Worm (Caenorhabditis elegans) whole organism, late embryonic: Measurements from ENCODE around the gene C56E6.2.

ENCODE experiments used
- C08G9.2 ChIP-seq: sonication (generic microtip); optimal IDR thresholded peaks from 2 replicates; lab custom pipeline; 2016; ENCODE audit warnings: mild to moderate bottlenecking, missing genetic modification characterization, moderate library complexity, missing compliant biosample characterization
- Y22D7AL.16 ChIP-seq: sonication (generic microtip); optimal IDR thresholded peaks from 2 replicates; lab custom pipeline; 2016; ENCODE audit warnings: missing genetic modification characterization, missing compliant biosample characterization
- ahr-1 ChIP-seq: sonication (generic microtip); optimal IDR thresholded peaks from 2 replicates; lab custom pipeline; 2016; ENCODE audit warnings: missing genetic modification characterization, missing compliant biosample characterization
- ama-1 ChIP-seq: fragments of 150-350 bp; optimal IDR thresholded peaks from 2 replicates; lab custom pipeline; 2014
- ceh-14 ChIP-seq: sonication (generic microtip); optimal IDR thresholded peaks from 2 replicates; lab custom pipeline; 2016; ENCODE audit warnings: missing genotype, missing genetic modification characterization, missing compliant biosample characterization
- ceh-19 ChIP-seq: fragments of 200-800 bp; sonication (Bioruptor generic); optimal IDR thresholded peaks from 2 replicates; lab custom pipeline; 2018; ENCODE audit warnings: mild to moderate bottlenecking, missing genetic modification characterization, missing compliant biosample characterization
- ceh-22 ChIP-seq: sonication (generic microtip); optimal IDR thresholded peaks from 2 replicates; lab custom pipeline; 2017; ENCODE audit warnings: missing biosample characterization, missing genetic modification characterization
- ceh-24 ChIP-seq: sonication (generic microtip); optimal IDR thresholded peaks from 2 replicates; lab custom pipeline; 2016; ENCODE audit warnings: mild to moderate bottlenecking, missing genetic modification characterization, missing compliant biosample characterization
- ceh-30 ChIP-seq: fragments of 150-350 bp; optimal IDR thresholded peaks from 2 replicates; lab custom pipeline; 2014; ENCODE audit warnings: missing biosample characterization, missing genetic modification characterization
- ceh-31 ChIP-seq: sonication (generic microtip); optimal IDR thresholded peaks from 2 replicates; lab custom pipeline; 2016; ENCODE audit warnings: missing genetic modification characterization, missing compliant biosample characterization
- ceh-45 ChIP-seq: fragments of 200-800 bp; sonication (Bioruptor generic); IDR thresholded peaks from 2 replicates; pipeline ENCODE4 v1.3.6; 2022; ENCODE audit warnings: missing genetic modification reagents, missing genetic modification characterization, missing compliant biosample characterization
- dmd-4 ChIP-seq: sonication (generic microtip); optimal IDR thresholded peaks from 2 replicates; lab custom pipeline; 2016; ENCODE audit warnings: borderline replicate concordance, missing genetic modification characterization, missing compliant biosample characterization
- eyg-1 ChIP-seq: sonication (generic microtip); optimal IDR thresholded peaks from 2 replicates; lab custom pipeline; 2016; ENCODE audit warnings: missing genotype, missing genetic modification characterization, missing compliant biosample characterization
- fkh-10 ChIP-seq: fragments of 150-350 bp; optimal IDR thresholded peaks from 2 replicates; lab custom pipeline; 2014; ENCODE audit warnings: missing biosample characterization, missing genetic modification reagents, missing genetic modification characterization
- fkh-6 ChIP-seq: sonication (generic microtip); optimal IDR thresholded peaks from 2 replicates; lab custom pipeline; 2016; ENCODE audit warnings: missing genetic modification characterization, missing compliant biosample characterization
- gmeb-2 ChIP-seq: sonication (generic microtip); optimal IDR thresholded peaks from 2 replicates; lab custom pipeline; 2016; ENCODE audit warnings: missing genetic modification characterization, inconsistent platforms, missing compliant biosample characterization
- hlh-30 ChIP-seq: sonication (generic microtip); optimal IDR thresholded peaks from 2 replicates; lab custom pipeline; 2017; ENCODE audit warnings: antibody characterized with exemption, missing genetic modification characterization, missing compliant biosample characterization; ENCODE audit not compliant: insufficient read depth
- hlh-8 ChIP-seq: sonication (generic microtip); optimal IDR thresholded peaks from 2 replicates; lab custom pipeline; 2016; ENCODE audit warnings: missing genotype, missing genetic modification characterization, missing compliant biosample characterization
- madf-2 ChIP-seq: sonication (generic microtip); optimal IDR thresholded peaks from 2 replicates; lab custom pipeline; 2017; ENCODE audit warnings: missing genetic modification characterization, missing compliant biosample characterization
- mec-3 ChIP-seq: sonication (generic microtip); optimal IDR thresholded peaks from 2 replicates; lab custom pipeline; 2016; ENCODE audit warnings: borderline replicate concordance, missing genetic modification characterization, missing compliant biosample characterization
- nhr-11 ChIP-seq: fragments of 150-350 bp; optimal IDR thresholded peaks from 2 replicates; lab custom pipeline; 2014; ENCODE audit warnings: missing biosample characterization, missing genetic modification characterization
- npax-4 ChIP-seq: sonication (generic microtip); optimal IDR thresholded peaks from 2 replicates; lab custom pipeline; 2016; ENCODE audit warnings: missing genetic modification characterization, missing compliant biosample characterization
- pag-3 ChIP-seq: sonication (generic microtip); optimal IDR thresholded peaks from 2 replicates; lab custom pipeline; 2016; ENCODE audit warnings: missing compliant biosample characterization, missing genetic modification characterization, borderline replicate concordance
- pax-1 ChIP-seq: fragments of 150-350 bp; optimal IDR thresholded peaks from 2 replicates; lab custom pipeline; 2014; ENCODE audit warnings: missing biosample characterization, missing genetic modification characterization
- pha-4 ChIP-seq: fragments of 150-350 bp; optimal IDR thresholded peaks from 2 replicates; lab custom pipeline; 2018; ENCODE audit warnings: missing biosample characterization, missing genetic modification reagents, missing genetic modification characterization
- pqm-1 ChIP-seq: sonication (generic microtip); optimal IDR thresholded peaks from 2 replicates; lab custom pipeline; 2016; ENCODE audit warnings: missing genetic modification characterization, missing compliant biosample characterization
- pros-1 ChIP-seq: fragments of 150-350 bp; optimal IDR thresholded peaks from 2 replicates; lab custom pipeline; 2014; ENCODE audit warnings: missing biosample characterization, missing genetic modification reagents, missing genetic modification characterization
- ref-2 ChIP-seq: sonication (generic microtip); optimal IDR thresholded peaks from 2 replicates; lab custom pipeline; 2016; ENCODE audit warnings: missing genetic modification characterization, missing compliant biosample characterization
- rnt-1 ChIP-seq: sonication (generic microtip); optimal IDR thresholded peaks from 2 replicates; lab custom pipeline; 2016; ENCODE audit warnings: missing genetic modification characterization, missing compliant biosample characterization
- sdc-2 ChIP-seq: sonication (generic microtip); optimal IDR thresholded peaks from 2 replicates; lab custom pipeline; 2016; ENCODE audit warnings: missing genotype, missing genetic modification characterization, missing compliant biosample characterization
- sox-4 ChIP-seq: sonication (generic microtip); optimal IDR thresholded peaks from 2 replicates; lab custom pipeline; 2017; ENCODE audit warnings: mild to moderate bottlenecking, missing genetic modification characterization, inconsistent platforms, missing compliant biosample characterization
- syd-9 ChIP-seq: sonication (generic microtip); optimal IDR thresholded peaks from 2 replicates; lab custom pipeline; 2016; ENCODE audit warnings: mild to moderate bottlenecking, missing genetic modification characterization, moderate library complexity, missing compliant biosample characterization
- tbx-2 ChIP-seq: sonication (generic microtip); optimal IDR thresholded peaks from 2 replicates; lab custom pipeline; 2016; ENCODE audit warnings: missing genetic modification characterization, missing compliant biosample characterization
- tbx-7 ChIP-seq: sonication (generic microtip); optimal IDR thresholded peaks from 2 replicates; lab custom pipeline; 2016; ENCODE audit warnings: missing genotype, missing genetic modification characterization, missing compliant biosample characterization
- unc-3 ChIP-seq, 2 experiments: fragments of 200-800 bp in 1 of 2; sonication (Bioruptor generic) in 1 of 2; sonication (generic microtip) in 1 of 2; conservative IDR thresholded peaks in 1 of 2; optimal IDR thresholded peaks in 1 of 2; 2 replicates each; pipeline versions ENCODE4 v1.3.6 to Lab custom; 2016 to 2022; ENCODE audit warnings: missing compliant biosample characterization in 2 of 2, missing genetic modification characterization in 2 of 2, missing genetic modification reagents in 1 of 2
- unc-42 ChIP-seq: sonication (generic microtip); optimal IDR thresholded peaks from 2 replicates; lab custom pipeline; 2016; ENCODE audit warnings: missing genotype, missing genetic modification characterization, missing compliant biosample characterization
- unc-55 ChIP-seq: sonication (generic microtip); optimal IDR thresholded peaks from 2 replicates; lab custom pipeline; 2017; ENCODE audit warnings: missing biosample characterization, missing genetic modification reagents, missing genetic modification characterization
- unc-86 ChIP-seq: sonication (generic microtip); optimal IDR thresholded peaks from 2 replicates; lab custom pipeline; 2016; ENCODE audit warnings: missing genetic modification characterization, missing compliant biosample characterization
- ztf-16 ChIP-seq: sonication (generic microtip); optimal IDR thresholded peaks from 2 replicates; lab custom pipeline; 2017; ENCODE audit warnings: missing genetic modification characterization, missing compliant biosample characterization

Gene C56E6.2

DNA sequence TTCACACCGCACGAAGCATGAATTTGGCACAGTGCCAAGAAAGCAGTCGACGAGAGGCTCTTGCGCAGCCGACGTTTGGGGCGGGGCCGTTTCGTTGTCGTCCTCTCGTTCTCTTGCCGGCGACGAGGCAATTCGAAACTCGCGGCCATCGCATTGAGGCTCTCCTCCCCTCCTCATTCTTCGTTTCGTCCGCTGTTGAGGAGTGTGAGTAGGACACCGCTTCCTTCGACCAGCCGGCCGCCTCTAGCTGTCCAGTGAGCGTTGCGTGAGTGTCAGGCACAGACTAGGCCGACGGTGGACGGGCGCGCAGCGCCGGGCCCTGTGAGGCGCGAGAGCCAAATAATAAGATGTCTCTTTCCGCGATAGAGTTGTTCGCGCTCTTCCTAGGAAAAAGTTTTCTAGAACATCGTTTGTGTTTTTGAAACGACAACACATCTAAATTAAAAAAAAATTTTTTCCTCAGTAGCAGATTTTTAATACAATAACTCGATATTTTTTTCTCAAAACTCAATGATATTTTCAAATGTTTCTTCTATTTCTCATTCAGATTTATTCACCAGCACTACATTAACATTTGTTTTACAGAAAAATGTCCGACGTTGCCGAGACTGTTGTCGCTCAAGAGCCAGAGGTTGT, 32.8 kb upstream of the C56E6.2 start, which contains the start of the genes T28D9.11 and T28D9.1 (continued):
- TF ChIP-seq C08G9.2 (tag; lab: Kevin White, UChicago): peak; percentile 49
- no peak for TF ChIP-seq ahr-1 (tag; lab: Kevin White, UChicago)
- no peak for TF ChIP-seq Y22D7AL.16
- TF ChIP-seq sdc-2: peak; percentile 37
- TF ChIP-seq mec-3 (tag; lab: Kevin White, UChicago): no peak
- TF ChIP-seq pros-1 (tag; lab: Kevin White, UChicago): peak; percentile 49
- no peak for TF ChIP-seq tbx-7 (tag; lab: Kevin White, UChicago)
- no peak for TF ChIP-seq madf-2 (tag; lab: Kevin White, UChicago)
- peak; percentile 71 for TF ChIP-seq ceh-19 (GFP tag; lab: Kevin White, UChicago)
- no peak for TF ChIP-seq pax-1 (tag; lab: Kevin White, UChicago)
- TF ChIP-seq pha-4 (tag; lab: Kevin White, UChicago): no peak
- peak; percentile 80 for TF ChIP-seq ceh-31 (tag; lab: Kevin White, UChicago)
- peak; percentile 12 for TF ChIP-seq fkh-6 (tag; lab: Kevin White, UChicago)
- TF ChIP-seq dmd-4 (tag; lab: Kevin White, UChicago): peak; percentile 50
- TF ChIP-seq eyg-1 (tag; lab: Kevin White, UChicago): peak; percentile 7
- peak; percentile 75 for TF ChIP-seq ceh-14 (tag; lab: Kevin White, UChicago)
- no peak for TF ChIP-seq pqm-1 (tag; lab: Kevin White, UChicago)
- TF ChIP-seq rnt-1 (tag; lab: Kevin White, UChicago): no peak
- no peak for TF ChIP-seq hlh-8 (tag; lab: Kevin White, UChicago)
- no peak for TF ChIP-seq ceh-30 (tag; lab: Kevin White, UChicago)
- no peak; the same call in 1 of the 2 replicates for TF ChIP-seq unc-3 (GFP tag; conservative IDR thresholded peaks at IDR 0.05; lab: Robert Waterston, UW)
- no peak for TF ChIP-seq unc-3 (tag; optimal IDR thresholded peaks at IDR 0.05; lab: Kevin White, UChicago)
- TF ChIP-seq syd-9: peak; percentile 61
- peak; percentile 19 for TF ChIP-seq ceh-22
- peak; percentile 67 for TF ChIP-seq tbx-2 (tag; lab: Kevin White, UChicago)
- no peak for TF ChIP-seq npax-4 (tag; lab: Kevin White, UChicago)
- TF ChIP-seq fkh-10 (GFP tag; lab: Kevin White, UChicago): peak; percentile 10
- peak; percentile 59 for TF ChIP-seq unc-55 (GFP tag; lab: Kevin White, UChicago)
- TF ChIP-seq ama-1: no peak

DNA sequence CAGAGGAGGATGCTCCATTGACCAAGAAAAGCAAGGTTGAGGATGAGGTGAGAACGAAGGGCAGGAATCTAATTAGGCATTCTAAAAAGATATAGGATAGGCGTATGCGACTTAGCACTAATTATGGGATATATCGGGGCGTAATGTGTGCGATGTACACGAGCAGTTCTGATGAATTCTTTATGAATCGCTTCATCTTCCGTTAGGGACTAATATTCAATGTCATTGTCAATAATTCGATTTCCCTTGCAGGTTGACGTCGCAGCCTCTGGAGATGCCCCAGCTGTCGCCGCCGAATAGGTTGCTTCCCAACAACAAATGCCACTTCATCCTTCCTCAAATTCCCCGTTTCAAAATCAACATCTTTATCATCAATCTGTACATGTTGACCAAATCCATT, 31.6 kb upstream of the C56E6.2 start:
- TF ChIP-seq rnt-1 (tag; lab: Kevin White, UChicago): no peak
- no peak for TF ChIP-seq ztf-16
- TF ChIP-seq pag-3 (tag; lab: Kevin White, UChicago): no peak
- TF ChIP-seq nhr-11 (tag; lab: Kevin White, UChicago): no peak
- no peak for TF ChIP-seq ceh-45
- TF ChIP-seq unc-42 (tag; lab: Kevin White, UChicago): peak; percentile 84
- TF ChIP-seq ceh-19 (GFP tag; lab: Kevin White, UChicago): no peak

DNA sequence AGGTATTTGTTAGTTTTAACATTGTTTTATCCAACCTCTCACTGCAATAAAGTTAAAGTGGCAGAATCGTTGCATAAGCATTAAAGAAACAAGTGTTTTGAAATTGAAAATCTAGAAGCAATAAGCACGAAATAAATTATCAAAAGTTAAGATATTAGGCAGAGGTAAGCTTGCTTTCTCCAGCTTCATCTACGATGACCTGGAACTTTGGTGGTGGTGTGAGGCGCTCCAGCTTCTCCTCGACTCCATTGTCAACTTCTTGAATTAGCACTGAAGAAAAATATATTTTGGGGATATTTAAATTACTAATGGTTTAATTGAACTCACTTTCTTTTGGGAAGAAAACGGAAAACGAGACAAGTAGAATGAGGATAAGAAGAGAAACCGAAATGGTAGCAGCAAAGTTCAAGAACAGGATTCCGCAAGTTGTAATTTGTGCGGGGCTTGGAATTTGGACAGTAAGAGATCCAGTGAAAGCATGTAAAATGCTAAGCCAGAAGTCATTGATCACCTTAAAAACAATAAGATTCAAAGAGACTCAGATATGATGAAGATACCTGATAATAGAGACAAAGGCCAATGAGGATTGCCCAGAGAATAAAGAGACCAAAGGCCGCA, 30.9 kb upstream of the C56E6.2 start:
- no peak for TF ChIP-seq ceh-14 (tag; lab: Kevin White, UChicago)
- no peak for TF ChIP-seq hlh-30 (tag; lab: Kevin White, UChicago)
- no peak for TF ChIP-seq nhr-11 (tag; lab: Kevin White, UChicago)
- TF ChIP-seq ref-2 (tag; lab: Kevin White, UChicago): no peak
- TF ChIP-seq ceh-24 (tag; lab: Kevin White, UChicago): no peak
- TF ChIP-seq ceh-45: no peak
- TF ChIP-seq sox-4: no peak
- no peak for TF ChIP-seq madf-2 (tag; lab: Kevin White, UChicago)
- TF ChIP-seq hlh-8 (tag; lab: Kevin White, UChicago): no peak
- no peak for TF ChIP-seq ceh-19 (GFP tag; lab: Kevin White, UChicago)
- no peak for TF ChIP-seq gmeb-2
- no peak for TF ChIP-seq unc-86
